Fruit fly (Drosophila melanogaster) whole organism, embryonic: ENCODE measurements around the gene Uev1A.
A peak's percentile ranks its signal among the peaks of the same experiment; 100 is the strongest.

Experiments
- CG11093 ChIP-seq: fragments of 200-800 bp; sonication (Bioruptor generic); IDR thresholded peaks from 3 replicates; pipeline ENCODE4 v1.3.6; 2022; ENCODE audit warnings: missing biosample characterization, missing genetic modification characterization
- CG12155 ChIP-seq: fragments of 200-800 bp; sonication (Bioruptor generic); optimal IDR thresholded peaks from 3 replicates; lab custom pipeline; 2016; ENCODE audit warnings: missing biosample characterization, missing genetic modification characterization
- CG15479 ChIP-seq: fragments of 200-800 bp; sonication (Bioruptor generic); optimal IDR thresholded peaks from 3 replicates; lab custom pipeline; 2019; ENCODE audit warnings: missing biosample characterization, mild to moderate bottlenecking, missing genetic modification characterization, moderate library complexity
- CG1602 ChIP-seq: fragments of 200-800 bp; sonication (Bioruptor generic); optimal IDR thresholded peaks from 3 replicates; lab custom pipeline; 2016; ENCODE audit warnings: missing biosample characterization, missing genetic modification characterization
- CG18619 ChIP-seq: fragments of 200-800 bp; sonication (Bioruptor generic); optimal IDR thresholded peaks from 3 replicates; lab custom pipeline; 2017; ENCODE audit warnings: missing biosample characterization, mild to moderate bottlenecking, missing genetic modification characterization
- CG2116 ChIP-seq: fragments of 200-800 bp; sonication (Bioruptor generic); optimal IDR thresholded peaks from 3 replicates; lab custom pipeline; 2018; ENCODE audit warnings: missing biosample characterization, mild to moderate bottlenecking, missing genetic modification characterization
- CG4424 ChIP-seq: fragments of 200-800 bp; sonication (Bioruptor generic); optimal IDR thresholded peaks from 3 replicates; lab custom pipeline; 2016; ENCODE audit warnings: missing biosample characterization, missing genetic modification characterization
- CG4730 ChIP-seq: fragments of 200-800 bp; sonication (Bioruptor generic); IDR thresholded peaks from 2 replicates; pipeline ENCODE4 v1.3.6; 2022; ENCODE audit warnings: missing biosample characterization, missing genetic modification characterization
- CG7357 ChIP-seq: fragments of 200-800 bp; sonication (Bioruptor generic); IDR thresholded peaks from 3 replicates; pipeline ENCODE4 v1.3.6; 2022; ENCODE audit warnings: missing biosample characterization, missing genetic modification characterization
- CG7556 ChIP-seq: fragments of 200-800 bp; sonication (Bioruptor generic); optimal IDR thresholded peaks from 2 replicates; lab custom pipeline; 2017; ENCODE audit warnings: missing biosample characterization, mild to moderate bottlenecking, missing genetic modification characterization
- CG7839 ChIP-seq: fragments of 200-800 bp; sonication (Bioruptor generic); optimal IDR thresholded peaks from 3 replicates; lab custom pipeline; 2018; ENCODE audit warnings: missing biosample characterization, mild to moderate bottlenecking, missing genetic modification characterization, moderate library complexity
- CG8924 ChIP-seq: fragments of 200-800 bp; optimal IDR thresholded peaks from 3 replicates; lab custom pipeline; 2019; ENCODE audit warnings: missing biosample characterization, mild to moderate bottlenecking, missing genetic modification characterization, moderate library complexity
- CG9437 ChIP-seq: fragments of 200-800 bp; sonication (Bioruptor generic); optimal IDR thresholded peaks from 2 replicates; lab custom pipeline; 2018; ENCODE audit warnings: missing biosample characterization, mild to moderate bottlenecking, missing genetic modification characterization
- CG9727 ChIP-seq: fragments of 200-800 bp; sonication (Bioruptor generic); optimal IDR thresholded peaks from 3 replicates; lab custom pipeline; 2017; ENCODE audit warnings: missing biosample characterization, mild to moderate bottlenecking, missing genetic modification characterization
- Chrac-16 ChIP-seq: fragments of 200-800 bp; sonication (Bioruptor generic); optimal IDR thresholded peaks from 3 replicates; lab custom pipeline; 2016; ENCODE audit warnings: missing biosample characterization, missing genetic modification characterization
- CoRest ChIP-seq: fragments of 200-800 bp; sonication (Bioruptor generic); optimal IDR thresholded peaks from 3 replicates; lab custom pipeline; 2018; ENCODE audit warnings: missing biosample characterization, mild to moderate bottlenecking, missing genetic modification characterization, moderate library complexity
- Ets65A ChIP-seq: fragments of 200-800 bp; sonication (Bioruptor generic); peaks from one replicate; lab custom pipeline; 2016; ENCODE audit warnings: missing biosample characterization, missing genetic modification characterization
- HHEX ChIP-seq: fragments of 200-800 bp; sonication (Bioruptor generic); optimal IDR thresholded peaks from 3 replicates; lab custom pipeline; 2017; ENCODE audit warnings: missing biosample characterization, mild to moderate bottlenecking, missing genetic modification characterization, missing genetic modification reagents
- Xbp1 ChIP-seq: fragments of 200-800 bp; sonication (Bioruptor generic); optimal IDR thresholded peaks from 3 replicates; lab custom pipeline; 2016; ENCODE audit warnings: missing biosample characterization, mild to moderate bottlenecking, missing genetic modification characterization
- bab2 ChIP-seq: fragments of 200-800 bp; sonication (Bioruptor generic); optimal IDR thresholded peaks from 2 replicates; lab custom pipeline; 2016; ENCODE audit warnings: missing biosample characterization, missing genetic modification characterization
- bsh ChIP-seq, 2 experiments: fragments of 200-800 bp; sonication (Bioruptor generic); optimal IDR thresholded peaks; 2 replicates each; lab custom pipeline; 2017 to 2018; ENCODE audit warnings: mild to moderate bottlenecking in 2 of 2, missing biosample characterization in 2 of 2, missing genetic modification characterization in 2 of 2, moderate library complexity in 1 of 2
- cato ChIP-seq: fragments of 200-800 bp; sonication (Bioruptor generic); optimal IDR thresholded peaks from 2 replicates; lab custom pipeline; 2016; ENCODE audit warnings: missing biosample characterization, missing genetic modification characterization, borderline replicate concordance
- caup ChIP-seq: fragments of 200-800 bp; sonication (Bioruptor generic); optimal IDR thresholded peaks from 3 replicates; lab custom pipeline; 2017; ENCODE audit warnings: missing biosample characterization, mild to moderate bottlenecking, missing genetic modification characterization, moderate library complexity; ENCODE audit not compliant: severe bottlenecking
- cg ChIP-seq: fragments of 200-800 bp; sonication (Bioruptor generic); optimal IDR thresholded peaks from 3 replicates; lab custom pipeline; 2019; ENCODE audit warnings: missing biosample characterization, mild to moderate bottlenecking, missing genetic modification characterization, moderate library complexity
- chinmo ChIP-seq: fragments of 200-800 bp; sonication (Bioruptor generic); IDR thresholded peaks from 4 replicates; pipeline ENCODE4 v1.3.6; 2022; ENCODE audit warnings: missing biosample characterization, missing genetic modification characterization; ENCODE audit not compliant: partially characterized antibody
- chm ChIP-seq: fragments of 200-800 bp; sonication (Bioruptor generic); IDR thresholded peaks from 2 replicates; pipeline ENCODE4 v1.3.6; 2022; ENCODE audit warnings: missing biosample characterization, missing genetic modification characterization
- ci ChIP-seq: fragments of 200-800 bp; sonication (Bioruptor generic); IDR thresholded peaks from 3 replicates; pipeline ENCODE4 v1.3.6; 2022; ENCODE audit warnings: missing biosample characterization, missing genetic modification characterization
- fd64A ChIP-seq: fragments of 200-800 bp; sonication (Bioruptor generic); optimal IDR thresholded peaks from 3 replicates; lab custom pipeline; 2018; ENCODE audit warnings: missing biosample characterization, mild to moderate bottlenecking, missing genetic modification characterization
- hth ChIP-seq: fragments of >200 bp; optimal IDR thresholded peaks from 2 replicates; lab custom pipeline; 2017; ENCODE audit warnings: inconsistent platforms
- inv ChIP-seq: fragments of 200-800 bp; sonication (Bioruptor generic); IDR thresholded peaks from 2 replicates; pipeline ENCODE4 v1.3.6; 2022; ENCODE audit warnings: missing biosample characterization, missing genetic modification characterization; ENCODE audit not compliant: partially characterized antibody
- mam ChIP-seq: fragments of 200-800 bp; sonication (Bioruptor generic); optimal IDR thresholded peaks from 3 replicates; lab custom pipeline; 2016; ENCODE audit warnings: missing biosample characterization, missing genetic modification characterization
- nom ChIP-seq: fragments of 200-800 bp; sonication (Bioruptor generic); optimal IDR thresholded peaks from 2 replicates; lab custom pipeline; 2017; ENCODE audit warnings: missing biosample characterization, missing genetic modification characterization, mild to moderate bottlenecking, moderate library complexity, missing genetic modification reagents
- seq ChIP-seq: fragments of 200-800 bp; sonication (Bioruptor generic); IDR thresholded peaks from 2 replicates; pipeline ENCODE4 v1.3.6; 2022; ENCODE audit warnings: missing biosample characterization, missing genetic modification characterization
- sima ChIP-seq: fragments of 200-800 bp; sonication (Bioruptor generic); optimal IDR thresholded peaks from 2 replicates; lab custom pipeline; 2016; ENCODE audit warnings: missing biosample characterization, missing genetic modification characterization
- ttk ChIP-seq: fragments of 200-800 bp; sonication (Bioruptor generic); IDR thresholded peaks from 2 replicates; pipeline ENCODE4 v2.1.2; 2022; ENCODE audit warnings: missing biosample characterization, missing genetic modification characterization
- vnd ChIP-seq: fragments of 200-800 bp; sonication (Bioruptor generic); IDR thresholded peaks from 3 replicates; pipeline ENCODE4 v1.3.6; 2022; ENCODE audit warnings: missing biosample characterization, missing genetic modification characterization; ENCODE audit not compliant: partially characterized antibody

The Uev1A gene

dm6 chr3L:5365164-5365879, 703 bp downstream of the Uev1A start (continued):
- TF ChIP-seq sima (GFP tag; lab: Kevin White, UChicago) (no peak), inv (GFP tag; lab: Robert Waterston, UW) (no peak), HHEX (GFP tag; lab: Kevin White, UChicago) (no peak), bsh (GFP tag; optimal IDR thresholded peaks at IDR 0.05; lab: Kevin White, UChicago) (peak; percentile 43 to 48), CG2116 (GFP tag; lab: Kevin White, UChicago) (peak; percentile 31), CoRest (tag; lab: Kevin White, UChicago) (peak; percentile 30), Xbp1 (peak; percentile 39), CG4424 (GFP tag; lab: Kevin White, UChicago) (peak; percentile 57), chm (GFP tag; lab: Robert Waterston, UW) (no peak), CG11093 (GFP tag; lab: Robert Waterston, UW) (0 out of 3 replicates have a peak, but pooled peaks have one; percentile 19), CG7357 (GFP tag; lab: Robert Waterston, UW) (0 out of 3 replicates have a peak, but pooled peaks have one; percentile 12), hth (lab: Kevin White, UChicago) (no peak), bab2 (peak; percentile 22), seq (GFP tag; lab: Robert Waterston, UW) (peak; percentile 53), Chrac-16 (GFP tag; lab: Kevin White, UChicago) (peak; percentile 20), CG9437 (GFP tag; lab: Kevin White, UChicago) (peak; percentile 35), mam (GFP tag; lab: Kevin White, UChicago) (peak; percentile 5), CG7839 (tag; lab: Kevin White, UChicago) (peak; percentile 60), CG18619 (GFP tag; lab: Kevin White, UChicago) (peak; percentile 44), CG4730 (GFP tag; lab: Robert Waterston, UW) (no peak), chinmo (GFP tag; lab: Robert Waterston, UW) (peak; percentile 29; the same call in 1 of the 4 replicates), fd64A (no peak), vnd (GFP tag; lab: Robert Waterston, UW) (0 out of 3 replicates have a peak, but pooled peaks have one; percentile 23), Ets65A (peak; percentile 71), CG9727 (GFP tag; lab: Kevin White, UChicago) (peak; percentile 39), CG1602 (GFP tag; lab: Kevin White, UChicago) (peak; percentile 3), cato (GFP tag; lab: Kevin White, UChicago) (peak; percentile 25), ci (GFP tag; lab: Robert Waterston, UW) (peak; percentile 66), ttk (GFP tag; lab: Robert Waterston, UW) (no peak), caup (GFP tag; lab: Kevin White, UChicago) (peak; percentile 38), CG15479 (GFP tag; lab: Kevin White, UChicago) (no peak), CG8924 (tag; lab: Kevin White, UChicago) (peak; percentile 37), CG7556 (peak; percentile 31), cg (GFP tag; lab: Kevin White, UChicago) (no peak), CG12155 (GFP tag; lab: Kevin White, UChicago) (peak; percentile 38), nom (GFP tag; lab: Kevin White, UChicago) (peak; percentile 78)
